Worm (Caenorhabditis elegans) whole organism, L4 larva: ENCODE data around the gene pqn-27.

Source experiments
- arid-1 ChIP-seq: fragments of 200-800 bp; sonication (Bioruptor generic); conservative IDR thresholded peaks from 2 replicates; pipeline ENCODE4 v1.3.6; 2022; ENCODE audit warnings: missing genetic modification reagents, missing genetic modification characterization, missing compliant biosample characterization
- ces-1 ChIP-seq: fragments of 150-350 bp; sonication (generic microtip); optimal IDR thresholded peaks from 4 replicates; lab custom pipeline; 2014; ENCODE audit warnings: missing biosample characterization, missing genetic modification reagents, missing genetic modification characterization
- cey-2 ChIP-seq: sonication (generic microtip); optimal IDR thresholded peaks from 3 replicates; lab custom pipeline; 2017; ENCODE audit warnings: missing genetic modification characterization, mild to moderate bottlenecking, missing compliant biosample characterization, antibody characterized with exemption, borderline replicate concordance; ENCODE audit not compliant: insufficient read depth
- duxl-1 ChIP-seq: sonication (generic microtip); optimal IDR thresholded peaks from 2 replicates; lab custom pipeline; 2016; ENCODE audit warnings: mild to moderate bottlenecking, missing genetic modification characterization, moderate library complexity, missing compliant biosample characterization; ENCODE audit not compliant: poor library complexity
- madf-5 ChIP-seq, 2 experiments: fragments of 200-800 bp; sonication (Bioruptor generic); IDR thresholded peaks; 2 replicates each; pipeline ENCODE4 v1.3.6; 2022; ENCODE audit warnings: missing compliant biosample characterization in 2 of 2, missing genetic modification characterization in 2 of 2
- nhr-11 ChIP-seq: fragments of 150-350 bp; optimal IDR thresholded peaks from 2 replicates; lab custom pipeline; 2014; ENCODE audit warnings: missing biosample characterization, missing genetic modification characterization
- nhr-76 ChIP-seq: fragments of 150-350 bp; optimal IDR thresholded peaks from 2 replicates; lab custom pipeline; 2014; ENCODE audit warnings: missing biosample characterization, missing genetic modification characterization
- pqm-1 ChIP-seq: sonication (generic microtip); optimal IDR thresholded peaks from 2 replicates; lab custom pipeline; 2017; ENCODE audit warnings: missing biosample characterization, missing genetic modification characterization
- snpc-4 ChIP-seq: fragments of 150-350 bp; optimal IDR thresholded peaks from 2 replicates; lab custom pipeline; 2014; ENCODE audit warnings: missing biosample characterization, missing genetic modification characterization
- vab-7 ChIP-seq: fragments of 200-800 bp; sonication (Bioruptor generic); IDR thresholded peaks from 2 replicates; pipeline ENCODE4 v1.3.6; 2022; ENCODE audit warnings: missing genetic modification reagents, missing genetic modification characterization, missing compliant biosample characterization
- zfp-2 ChIP-seq: sonication (generic microtip); optimal IDR thresholded peaks from 2 replicates; lab custom pipeline; 2016; ENCODE audit warnings: mild to moderate bottlenecking, missing genetic modification characterization, missing compliant biosample characterization

DNA sequence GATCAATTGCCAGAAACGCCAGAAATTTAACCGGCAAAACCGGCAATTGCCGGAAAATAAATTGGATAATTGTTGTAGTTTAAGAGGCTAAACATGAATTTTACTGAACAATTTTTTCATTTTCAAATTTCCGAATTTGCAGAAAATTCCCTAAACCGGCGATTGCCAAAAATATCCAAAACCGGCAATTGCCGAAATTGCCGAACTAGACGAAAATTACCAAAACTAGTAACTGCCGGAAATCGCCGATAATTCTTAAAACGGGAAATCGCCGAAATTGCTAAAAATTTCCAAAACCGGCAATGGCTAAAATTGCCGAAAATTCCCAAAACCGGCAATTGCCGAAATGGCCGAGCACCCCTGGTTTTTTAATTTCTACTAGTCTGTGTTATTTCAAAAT lies 19.0 kb upstream of the pqn-27 start:
- TF ChIP-seq cey-2 (tag; lab: Kevin White, UChicago) (no peak), arid-1 (GFP tag; lab: Robert Waterston, UW) (no peak), pqm-1 (no peak), ces-1 (no peak), duxl-1 (no peak), snpc-4 (no peak), zfp-2 (tag; lab: Kevin White, UChicago) (no peak), nhr-11 (tag; lab: Kevin White, UChicago) (no peak), madf-5 (GFP tag; IDR thresholded peaks at IDR 0.05; lab: Robert Waterston, UW) (no peak), vab-7 (GFP tag; lab: Robert Waterston, UW) (no peak), nhr-76 (tag; lab: Kevin White, UChicago) (no peak)
